Fruit fly (Drosophila melanogaster) whole organism: ENCODE measurements around the gene CG12766.

Source experiments
- pan ChIP-seq: fragments of >200 bp; optimal IDR thresholded peaks from 2 replicates; lab custom pipeline; 2017
- psq ChIP-seq: fragments of >200 bp; optimal IDR thresholded peaks from 2 replicates; lab custom pipeline; 2017
- usp ChIP-seq: fragments of >200 bp; optimal IDR thresholded peaks from 2 replicates; lab custom pipeline; 2017; ENCODE audit warnings: missing biosample characterization, missing genetic modification characterization, mixed read lengths

DNA sequence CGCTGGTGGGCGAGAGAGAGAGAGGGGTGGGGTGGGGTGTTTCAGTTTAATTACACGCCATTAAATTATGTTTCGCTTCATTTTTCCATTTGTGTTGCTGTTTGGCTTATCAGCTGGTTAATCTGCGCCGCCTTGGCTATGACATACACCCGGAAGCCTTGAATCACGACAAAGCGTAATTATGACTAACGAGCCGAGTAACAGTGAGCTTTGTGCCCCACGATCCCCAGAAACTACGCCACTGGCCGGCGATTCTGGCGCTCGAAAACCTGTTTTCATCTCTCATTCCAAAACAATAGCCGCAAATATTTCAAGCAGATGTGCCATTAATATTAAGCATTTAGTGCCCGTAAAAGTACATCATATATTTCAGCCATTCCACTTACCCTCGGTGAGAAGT is 11.9 kb upstream of the CG12766 start:
- TF ChIP-seq usp (GFP tag; lab: Kevin White, UChicago): no peak
- TF ChIP-seq pan (lab: Kevin White, UChicago): no peak
- TF ChIP-seq psq (lab: Kevin White, UChicago): no peak
